Worm (Caenorhabditis elegans): Measurements from ENCODE around the gene eif-2Bepsilon.

ce11 chrII:8646437-8646836, 15.2 kb upstream of the eif-2Bepsilon start:
- TF ChIP-seq fkh-3 (tag; optimal IDR thresholded peaks at IDR 0.05) = no peak
- no peak for TF ChIP-seq him-1 (tag; optimal IDR thresholded peaks at IDR 0.05)
- no peak for TF ChIP-seq attf-5 (GFP tag; optimal IDR thresholded peaks at IDR 0.05)
- no peak for TF ChIP-seq sea-2 (GFP tag; IDR thresholded peaks at IDR 0.05)

Measured in whole organism, young adult.